Fruit fly (Drosophila melanogaster): ENCODE data around the gene Tcs5.
A peak's percentile ranks its signal among the peaks of the same experiment; 100 is the strongest.

Tcs5 gene

dm6 chr3L:5154917-5155613 lies 15.9 kb upstream of the Tcs5 start (continued):
- TF ChIP-seq CG7839 (tag; optimal IDR thresholded peaks at IDR 0.05), result peak; percentile 81
- TF ChIP-seq nmo (GFP tag; optimal IDR thresholded peaks at IDR 0.05), result peak; percentile 51
- peak; percentile 91 for TF ChIP-seq CG2120 (GFP tag; optimal IDR thresholded peaks at IDR 0.05)
- peak; percentile 51; the same call in 1 of the 2 replicates for TF ChIP-seq CG42726 (GFP tag; IDR thresholded peaks at IDR 0.05; ENCODE audit: partially characterized antibody)
- TF ChIP-seq Fer3 (tag; optimal IDR thresholded peaks at IDR 0.05), result peak; percentile 74
- TF ChIP-seq salm (tag; optimal IDR thresholded peaks at IDR 0.05), result no peak
- peak; percentile 32 for TF ChIP-seq CG16815 (GFP tag; optimal IDR thresholded peaks at IDR 0.05)
- TF ChIP-seq CG13123 (GFP tag; optimal IDR thresholded peaks at IDR 0.05), result no peak
- TF ChIP-seq sisA (GFP tag; IDR thresholded peaks at IDR 0.05), result peak; percentile 82; the same call in 1 of the 2 replicates
- peak; percentile 17 for TF ChIP-seq eyg (GFP tag; optimal IDR thresholded peaks at IDR 0.05)
- peak; percentile 73 for TF ChIP-seq CG9609 (GFP tag; optimal IDR thresholded peaks at IDR 0.05)
- TF ChIP-seq CG10565 (GFP tag; optimal IDR thresholded peaks at IDR 0.05), result no peak
- TF ChIP-seq CG10543 (GFP tag; optimal IDR thresholded peaks at IDR 0.05), result peak; percentile 66
- TF ChIP-seq CG6254 (GFP tag; optimal IDR thresholded peaks at IDR 0.05), result peak; percentile 57
- peak; percentile 51 for TF ChIP-seq Atf-2 (GFP tag; optimal IDR thresholded peaks at IDR 0.05)
- TF ChIP-seq stwl (tag; optimal IDR thresholded peaks at IDR 0.05), result no peak
- peak; percentile 64 for TF ChIP-seq CG12071 (GFP tag; optimal IDR thresholded peaks at IDR 0.05)
- peak; percentile 61; the same call in 1 of the 3 replicates for TF ChIP-seq jigr1 (GFP tag; IDR thresholded peaks at IDR 0.05)
- no peak for TF ChIP-seq CG30020 (tag; optimal IDR thresholded peaks at IDR 0.05)
- peak; percentile 52 for TF ChIP-seq en (GFP tag; optimal IDR thresholded peaks at IDR 0.05)
- peak; percentile 66 for TF ChIP-seq CG10979 (tag; optimal IDR thresholded peaks at IDR 0.05)
- TF ChIP-seq Poxn (GFP tag; IDR thresholded peaks at IDR 0.05), result peak; percentile 58; the same call in 1 of the 2 replicates
- peak; percentile 48 for TF ChIP-seq CG12236 (GFP tag; optimal IDR thresholded peaks at IDR 0.05)
- TF ChIP-seq CkIIα-i1 (GFP tag; IDR thresholded peaks at IDR 0.05), result 0 out of 2 replicates have a peak, but pooled peaks have one; percentile 41
- TF ChIP-seq ash1 (GFP tag; optimal IDR thresholded peaks at IDR 0.05), result no peak
- peak; percentile 64 for TF ChIP-seq Fer2 (tag; optimal IDR thresholded peaks at IDR 0.05)
- peak; percentile 43; the same call in 1 of the 2 replicates for TF ChIP-seq gsb (GFP tag; IDR thresholded peaks at IDR 0.05)
- TF ChIP-seq zen (tag; optimal IDR thresholded peaks at IDR 0.05), result no peak
- TF ChIP-seq CG31388 (GFP tag; optimal IDR thresholded peaks at IDR 0.05), result peak; percentile 25
- TF ChIP-seq Pdp1 (GFP tag; optimal IDR thresholded peaks at IDR 0.05), result no peak
- peak; percentile 50 for TF ChIP-seq kay (GFP tag; optimal IDR thresholded peaks at IDR 0.05)
- 0 out of 2 replicates have a peak, but pooled peaks have one; percentile 10 for TF ChIP-seq CG17612 (GFP tag; IDR thresholded peaks at IDR 0.05)
- TF ChIP-seq CG13894 (tag; optimal IDR thresholded peaks at IDR 0.05), result peak; percentile 86
- TF ChIP-seq grn (GFP tag; optimal IDR thresholded peaks at IDR 0.05), result peak; percentile 13
- peak; percentile 26 for TF ChIP-seq CG4282 (GFP tag; optimal IDR thresholded peaks at IDR 0.05)
- TF ChIP-seq CG14965 (GFP tag; optimal IDR thresholded peaks at IDR 0.05; ENCODE audit: borderline replicate concordance), result peak; percentile 35
- no peak for TF ChIP-seq br (optimal IDR thresholded peaks at IDR 0.05)
- no peak for TF ChIP-seq jing (GFP tag; optimal IDR thresholded peaks at IDR 0.05)
- peak; percentile 65 for TF ChIP-seq CG16863 (GFP tag; optimal IDR thresholded peaks at IDR 0.05)
- TF ChIP-seq nerfin-2 (GFP tag; IDR thresholded peaks at IDR 0.05; ENCODE audit: partially characterized antibody), result no peak
- TF ChIP-seq gcm2 (GFP tag; optimal IDR thresholded peaks at IDR 0.05), result peak; percentile 21
- peak; percentile 77 for TF ChIP-seq CG13424 (tag; optimal IDR thresholded peaks at IDR 0.05)
- TF ChIP-seq lilli (GFP tag; optimal IDR thresholded peaks at IDR 0.05), result peak; percentile 84
- TF ChIP-seq CG4820 (GFP tag; optimal IDR thresholded peaks at IDR 0.05), result peak; percentile 73
- TF ChIP-seq Dad (GFP tag; optimal IDR thresholded peaks at IDR 0.05), result peak; percentile 52
- TF ChIP-seq vfl (GFP tag; optimal IDR thresholded peaks at IDR 0.05), result peak; percentile 44
- TF ChIP-seq ac (GFP tag; optimal IDR thresholded peaks at IDR 0.05), result no peak
- TF ChIP-seq CG15011 (GFP tag; optimal IDR thresholded peaks at IDR 0.05), result no peak
- no peak for TF ChIP-seq CG13287 (GFP tag; IDR thresholded peaks at IDR 0.05; ENCODE audit: partially characterized antibody)

Measured in whole organism, embryonic.